Worm (Caenorhabditis elegans) whole organism, L3 larva: Measurements from ENCODE around the gene Y11D7A.19.

ENCODE experiments used
- R02D3.7 ChIP-seq: fragments of 150-350 bp; optimal IDR thresholded peaks from 2 replicates; lab custom pipeline; 2014; ENCODE audit warnings: missing biosample characterization, missing genetic modification characterization
- ZK546.5 ChIP-seq: sonication (generic microtip); optimal IDR thresholded peaks from 2 replicates; lab custom pipeline; 2017; ENCODE audit warnings: missing biosample characterization, missing genetic modification characterization
- aly-2 ChIP-seq: fragments of 150-350 bp; optimal IDR thresholded peaks from 2 replicates; lab custom pipeline; 2014; ENCODE audit warnings: missing biosample characterization, missing genetic modification characterization
- egl-27 ChIP-seq: sonication (generic microtip); optimal IDR thresholded peaks from 4 replicates; lab custom pipeline; 2017; ENCODE audit warnings: missing biosample characterization, missing genetic modification reagents, missing genetic modification characterization
- lin-15B ChIP-seq: fragments of 150-350 bp; optimal IDR thresholded peaks from 2 replicates; lab custom pipeline; 2014; ENCODE audit warnings: missing biosample characterization, missing genetic modification characterization
- nhr-237 ChIP-seq: fragments of 150-350 bp; optimal IDR thresholded peaks from 2 replicates; lab custom pipeline; 2014; ENCODE audit warnings: missing biosample characterization, missing genetic modification characterization
- nhr-77 ChIP-seq: fragments of 150-350 bp; optimal IDR thresholded peaks from 2 replicates; lab custom pipeline; 2014; ENCODE audit warnings: missing biosample characterization, missing genetic modification characterization
- pqm-1 ChIP-seq: fragments of 150-350 bp; optimal IDR thresholded peaks from 2 replicates; lab custom pipeline; 2017; ENCODE audit warnings: missing biosample characterization, missing genetic modification characterization, inconsistent platforms
- skn-1 ChIP-seq: fragments of 150-350 bp; optimal IDR thresholded peaks from 2 replicates; lab custom pipeline; 2014; ENCODE audit warnings: missing biosample characterization, missing genetic modification characterization
- snpc-4 ChIP-seq: fragments of 150-350 bp; optimal IDR thresholded peaks from 2 replicates; lab custom pipeline; 2014; ENCODE audit warnings: missing biosample characterization, missing genetic modification characterization
- unc-39 ChIP-seq: sonication (generic microtip); optimal IDR thresholded peaks from 4 replicates; lab custom pipeline; 2017; ENCODE audit warnings: missing biosample characterization, missing genetic modification characterization
- zag-1 ChIP-seq: fragments of 150-350 bp; optimal IDR thresholded peaks from 2 replicates; lab custom pipeline; 2014; ENCODE audit warnings: missing biosample characterization, missing genetic modification characterization
- ztf-11 ChIP-seq: fragments of 150-350 bp; optimal IDR thresholded peaks from 2 replicates; lab custom pipeline; 2014; ENCODE audit warnings: missing biosample characterization, missing genetic modification characterization

ce11 chrIV:9258547-9258946 is 7.8 kb downstream of the Y11D7A.19 start:
- TF ChIP-seq egl-27 (tag; lab: Kevin White, UChicago), result no peak
- no peak for TF ChIP-seq snpc-4 (tag; lab: Kevin White, UChicago)
- no peak for TF ChIP-seq nhr-237 (tag; lab: Kevin White, UChicago)
- TF ChIP-seq ZK546.5 (tag; lab: Kevin White, UChicago), result no peak
- TF ChIP-seq pqm-1 (tag; lab: Kevin White, UChicago), result no peak
- TF ChIP-seq nhr-77 (tag; lab: Kevin White, UChicago), result no peak
- no peak for TF ChIP-seq skn-1 (tag; lab: Kevin White, UChicago)
- TF ChIP-seq lin-15B (tag; lab: Kevin White, UChicago), result no peak
- TF ChIP-seq ztf-11 (tag; lab: Kevin White, UChicago), result no peak
- TF ChIP-seq R02D3.7, result no peak
- no peak for TF ChIP-seq zag-1
- TF ChIP-seq unc-39 (tag; lab: Kevin White, UChicago), result no peak
- no peak for TF ChIP-seq aly-2 (tag; lab: Kevin White, UChicago)
